Worm (Caenorhabditis elegans) whole organism, late embryonic: ENCODE results near the gene K02A6.1.

Experiments used
- F13H6.1 ChIP-seq: sonication (generic microtip); optimal IDR thresholded peaks from 2 replicates; lab custom pipeline; 2016; ENCODE audit warnings: missing genetic modification characterization, missing compliant biosample characterization
- T23F11.4 ChIP-seq: fragments of 200-800 bp; sonication (Bioruptor generic); optimal IDR thresholded peaks from 2 replicates; lab custom pipeline; 2018; ENCODE audit warnings: mild to moderate bottlenecking, missing genetic modification characterization, missing compliant biosample characterization
- Y22D7AL.16 ChIP-seq: sonication (generic microtip); optimal IDR thresholded peaks from 2 replicates; lab custom pipeline; 2016; ENCODE audit warnings: missing genetic modification characterization, missing compliant biosample characterization
- ama-1 ChIP-seq: fragments of 150-350 bp; optimal IDR thresholded peaks from 2 replicates; lab custom pipeline; 2014
- ceh-14 ChIP-seq: sonication (generic microtip); optimal IDR thresholded peaks from 2 replicates; lab custom pipeline; 2016; ENCODE audit warnings: missing genotype, missing genetic modification characterization, missing compliant biosample characterization
- ceh-18 ChIP-seq: sonication (generic microtip); optimal IDR thresholded peaks from 2 replicates; lab custom pipeline; 2016; ENCODE audit warnings: missing genetic modification characterization, missing compliant biosample characterization
- ceh-19 ChIP-seq: fragments of 200-800 bp; sonication (Bioruptor generic); optimal IDR thresholded peaks from 2 replicates; lab custom pipeline; 2018; ENCODE audit warnings: mild to moderate bottlenecking, missing genetic modification characterization, missing compliant biosample characterization
- ceh-22 ChIP-seq: sonication (generic microtip); optimal IDR thresholded peaks from 2 replicates; lab custom pipeline; 2017; ENCODE audit warnings: missing biosample characterization, missing genetic modification characterization
- ceh-30 ChIP-seq: fragments of 150-350 bp; optimal IDR thresholded peaks from 2 replicates; lab custom pipeline; 2014; ENCODE audit warnings: missing biosample characterization, missing genetic modification characterization
- ceh-31 ChIP-seq: sonication (generic microtip); optimal IDR thresholded peaks from 2 replicates; lab custom pipeline; 2016; ENCODE audit warnings: missing genetic modification characterization, missing compliant biosample characterization
- ceh-48 ChIP-seq: sonication (generic microtip); optimal IDR thresholded peaks from 2 replicates; lab custom pipeline; 2016; ENCODE audit warnings: missing genetic modification characterization, inconsistent platforms, missing compliant biosample characterization
- dve-1 ChIP-seq: sonication (generic microtip); optimal IDR thresholded peaks from 2 replicates; lab custom pipeline; 2017; ENCODE audit warnings: antibody characterized with exemption, mild to moderate bottlenecking, missing genetic modification characterization, missing compliant biosample characterization
- elt-2 ChIP-seq: sonication (generic microtip); optimal IDR thresholded peaks from 2 replicates; lab custom pipeline; 2016; ENCODE audit warnings: missing genetic modification reagents, missing genetic modification characterization, missing compliant biosample characterization
- elt-4 ChIP-seq: sonication (generic microtip); optimal IDR thresholded peaks from 2 replicates; lab custom pipeline; 2016; ENCODE audit warnings: missing genetic modification characterization, missing compliant biosample characterization
- ets-4 ChIP-seq: sonication (generic microtip); optimal IDR thresholded peaks from 2 replicates; lab custom pipeline; 2016; ENCODE audit warnings: missing genetic modification characterization, missing compliant biosample characterization
- fax-1 ChIP-seq: sonication (generic microtip); optimal IDR thresholded peaks from 2 replicates; lab custom pipeline; 2016; ENCODE audit warnings: missing genotype, missing genetic modification characterization, missing compliant biosample characterization
- fkh-10 ChIP-seq: fragments of 150-350 bp; optimal IDR thresholded peaks from 2 replicates; lab custom pipeline; 2014; ENCODE audit warnings: missing biosample characterization, missing genetic modification reagents, missing genetic modification characterization
- fkh-6 ChIP-seq: sonication (generic microtip); optimal IDR thresholded peaks from 2 replicates; lab custom pipeline; 2016; ENCODE audit warnings: missing genetic modification characterization, missing compliant biosample characterization
- hlh-13 ChIP-seq: fragments of 200-800 bp; sonication (Bioruptor generic); optimal IDR thresholded peaks from 2 replicates; lab custom pipeline; 2018; ENCODE audit warnings: mild to moderate bottlenecking, missing genetic modification characterization, missing compliant biosample characterization
- hlh-6 ChIP-seq: sonication (generic microtip); optimal IDR thresholded peaks from 2 replicates; lab custom pipeline; 2016; ENCODE audit warnings: missing genotype, missing genetic modification characterization, missing compliant biosample characterization
- hlh-8 ChIP-seq: sonication (generic microtip); optimal IDR thresholded peaks from 2 replicates; lab custom pipeline; 2016; ENCODE audit warnings: missing genotype, missing genetic modification characterization, missing compliant biosample characterization
- madf-2 ChIP-seq: sonication (generic microtip); optimal IDR thresholded peaks from 2 replicates; lab custom pipeline; 2017; ENCODE audit warnings: missing genetic modification characterization, missing compliant biosample characterization
- mec-3 ChIP-seq: sonication (generic microtip); optimal IDR thresholded peaks from 2 replicates; lab custom pipeline; 2016; ENCODE audit warnings: borderline replicate concordance, missing genetic modification characterization, missing compliant biosample characterization
- nfya-1 ChIP-seq: sonication (generic microtip); optimal IDR thresholded peaks from 2 replicates; lab custom pipeline; 2017; ENCODE audit warnings: missing genetic modification characterization, mild to moderate bottlenecking, missing compliant biosample characterization, antibody characterized with exemption, moderate library complexity
- nhr-232 ChIP-seq: sonication (generic microtip); optimal IDR thresholded peaks from 2 replicates; lab custom pipeline; 2016; ENCODE audit warnings: missing genetic modification characterization, missing compliant biosample characterization
- npax-4 ChIP-seq: sonication (generic microtip); optimal IDR thresholded peaks from 2 replicates; lab custom pipeline; 2016; ENCODE audit warnings: missing genetic modification characterization, missing compliant biosample characterization
- odd-2 ChIP-seq: sonication (generic microtip); optimal IDR thresholded peaks from 2 replicates; lab custom pipeline; 2017; ENCODE audit warnings: antibody characterized with exemption, mild to moderate bottlenecking, missing genetic modification characterization, missing compliant biosample characterization
- pag-3 ChIP-seq: sonication (generic microtip); optimal IDR thresholded peaks from 2 replicates; lab custom pipeline; 2016; ENCODE audit warnings: missing compliant biosample characterization, missing genetic modification characterization, borderline replicate concordance
- pqm-1 ChIP-seq: sonication (generic microtip); optimal IDR thresholded peaks from 2 replicates; lab custom pipeline; 2016; ENCODE audit warnings: missing genetic modification characterization, missing compliant biosample characterization
- rnt-1 ChIP-seq: sonication (generic microtip); optimal IDR thresholded peaks from 2 replicates; lab custom pipeline; 2016; ENCODE audit warnings: missing genetic modification characterization, missing compliant biosample characterization
- sdc-2 ChIP-seq: sonication (generic microtip); optimal IDR thresholded peaks from 2 replicates; lab custom pipeline; 2016; ENCODE audit warnings: missing genotype, missing genetic modification characterization, missing compliant biosample characterization
- sox-4 ChIP-seq: sonication (generic microtip); optimal IDR thresholded peaks from 2 replicates; lab custom pipeline; 2017; ENCODE audit warnings: mild to moderate bottlenecking, missing genetic modification characterization, inconsistent platforms, missing compliant biosample characterization
- tbx-2 ChIP-seq: sonication (generic microtip); optimal IDR thresholded peaks from 2 replicates; lab custom pipeline; 2016; ENCODE audit warnings: missing genetic modification characterization, missing compliant biosample characterization
- unc-3 ChIP-seq, 2 experiments: fragments of 200-800 bp in 1 of 2; sonication (Bioruptor generic) in 1 of 2; sonication (generic microtip) in 1 of 2; conservative IDR thresholded peaks in 1 of 2; optimal IDR thresholded peaks in 1 of 2; 2 replicates each; pipeline versions ENCODE4 v1.3.6 to Lab custom; 2016 to 2022; ENCODE audit warnings: missing compliant biosample characterization in 2 of 2, missing genetic modification characterization in 2 of 2, missing genetic modification reagents in 1 of 2
- unc-42 ChIP-seq: sonication (generic microtip); optimal IDR thresholded peaks from 2 replicates; lab custom pipeline; 2016; ENCODE audit warnings: missing genotype, missing genetic modification characterization, missing compliant biosample characterization
- zip-5 ChIP-seq: sonication (generic microtip); optimal IDR thresholded peaks from 2 replicates; lab custom pipeline; 2016; ENCODE audit warnings: missing genetic modification characterization, missing compliant biosample characterization
- ztf-16 ChIP-seq: sonication (generic microtip); optimal IDR thresholded peaks from 2 replicates; lab custom pipeline; 2017; ENCODE audit warnings: missing genetic modification characterization, missing compliant biosample characterization

K02A6.1 gene

ce11 chrX:8257687-8258086, 38.2 kb downstream of the K02A6.1 start:
- TF ChIP-seq mec-3 (no peak), nfya-1 (tag; lab: Kevin White, UChicago) (no peak), pag-3 (tag; lab: Kevin White, UChicago) (no peak), sdc-2 (tag; lab: Kevin White, UChicago) (no peak), ets-4 (no peak), hlh-8 (tag; lab: Kevin White, UChicago) (no peak), odd-2 (no peak), rnt-1 (tag; lab: Kevin White, UChicago) (no peak), madf-2 (no peak), nhr-232 (tag; lab: Kevin White, UChicago) (no peak), ceh-19 (no peak)
- TF ChIP-seq, all 69 proteins: peak for 0

ce11 chrX:8261125-8261684, 41.7 kb downstream of the K02A6.1 start, which contains the start of gene M60.7:
Gene M60.7, minus strand, starts transcription at chrX:8261175.
- TF ChIP-seq hlh-13 (GFP tag; lab: Kevin White, UChicago) (no peak), dve-1 (tag; lab: Kevin White, UChicago) (no peak), ceh-30 (no peak), ceh-22 (tag; lab: Kevin White, UChicago) (no peak), Y22D7AL.16 (tag; lab: Kevin White, UChicago) (no peak), tbx-2 (tag; lab: Kevin White, UChicago) (no peak), ceh-19 (no peak), sox-4 (tag; lab: Kevin White, UChicago) (no peak), F13H6.1 (tag; lab: Kevin White, UChicago) (no peak), T23F11.4 (GFP tag; lab: Kevin White, UChicago) (no peak), zip-5 (tag; lab: Kevin White, UChicago) (no peak), elt-2 (no peak)

- TF ChIP-seq ceh-31 (tag; lab: Kevin White, UChicago) (no peak), ceh-48 (tag; lab: Kevin White, UChicago) (no peak), ama-1 (no peak), elt-4 (tag; lab: Kevin White, UChicago) (no peak), ceh-19 (no peak), hlh-6 (tag; lab: Kevin White, UChicago) (no peak), fkh-6 (no peak), ztf-16 (tag; lab: Kevin White, UChicago) (no peak), elt-2 (no peak), unc-3 (GFP tag; conservative IDR thresholded peaks at IDR 0.05; lab: Robert Waterston, UW) (no peak), unc-3 (tag; optimal IDR thresholded peaks at IDR 0.05; lab: Kevin White, UChicago) (no peak)
Measured at ce11 chrX:8262734-8263133, 43.2 kb downstream of the K02A6.1 start.

ce11 chrX:8268083-8268482, 48.6 kb downstream of the K02A6.1 start:
- no peak for TF ChIP-seq nhr-232 (tag; lab: Kevin White, UChicago)
- TF ChIP-seq Y22D7AL.16 (tag; lab: Kevin White, UChicago), result no peak
- no peak for TF ChIP-seq ceh-18 (tag; lab: Kevin White, UChicago)
- TF ChIP-seq npax-4 (tag; lab: Kevin White, UChicago), result no peak
- TF ChIP-seq sox-4 (tag; lab: Kevin White, UChicago), result no peak
- TF ChIP-seq pqm-1 (tag; lab: Kevin White, UChicago), result no peak
- TF ChIP-seq elt-2, result no peak
- TF ChIP-seq sdc-2 (tag; lab: Kevin White, UChicago), result no peak
- TF ChIP-seq ceh-19, result no peak
- no peak for TF ChIP-seq fkh-10
- TF ChIP-seq ztf-16 (tag; lab: Kevin White, UChicago), result no peak
- TF ChIP-seq unc-42, result peak; percentile 54
- TF ChIP-seq zip-5 (tag; lab: Kevin White, UChicago), result no peak
- TF ChIP-seq F13H6.1 (tag; lab: Kevin White, UChicago), result no peak
- TF ChIP-seq ceh-31 (tag; lab: Kevin White, UChicago), result peak; percentile 14
- no peak for TF ChIP-seq fax-1 (tag; lab: Kevin White, UChicago)
- no peak for TF ChIP-seq ceh-14
